Fruit fly (Drosophila melanogaster): Measurements from ENCODE around the gene CG3823.

The CG3823 gene

dm6 chrX:6330369-6330949, 26.7 kb downstream of the CG3823 start, which contains the start of gene CG42240 (continued):
- TF ChIP-seq Sin3A (optimal IDR thresholded peaks at IDR 0.05): no peak
- no peak for TF ChIP-seq Dp (GFP tag; optimal IDR thresholded peaks at IDR 0.05)
- peak; percentile 92 for TF ChIP-seq CG15601 (tag; optimal IDR thresholded peaks at IDR 0.05)
- TF ChIP-seq CG9727 (GFP tag; optimal IDR thresholded peaks at IDR 0.05): peak; percentile 91
- TF ChIP-seq CG10565 (GFP tag; optimal IDR thresholded peaks at IDR 0.05): peak; percentile 27
- peak; percentile 82 for TF ChIP-seq CG30431 (GFP tag; optimal IDR thresholded peaks at IDR 0.05)
- TF ChIP-seq Doc3 (GFP tag; IDR thresholded peaks at IDR 0.05; ENCODE audit: partially characterized antibody): no peak
- TF ChIP-seq CG8388 (GFP tag; optimal IDR thresholded peaks at IDR 0.05): peak; percentile 91
- TF ChIP-seq CG11398 (GFP tag; optimal IDR thresholded peaks at IDR 0.05): peak; percentile 54
- TF ChIP-seq CG1602 (GFP tag; optimal IDR thresholded peaks at IDR 0.05): peak; percentile 89
- TF ChIP-seq CG32767 (GFP tag; IDR thresholded peaks at IDR 0.05): peak; percentile 76
- peak; percentile 77 for TF ChIP-seq maf-S (GFP tag; optimal IDR thresholded peaks at IDR 0.05)
- TF ChIP-seq Neu2 (GFP tag; optimal IDR thresholded peaks at IDR 0.05; ENCODE audit: borderline replicate concordance): no peak
- 0 out of 3 replicates have a peak, but pooled peaks have one; percentile 10 for TF ChIP-seq gce (GFP tag; IDR thresholded peaks at IDR 0.05)
- TF ChIP-seq fu2 (GFP tag; optimal IDR thresholded peaks at IDR 0.05): peak; percentile 66
- TF ChIP-seq CG4404 (GFP tag; IDR thresholded peaks at IDR 0.05): peak; percentile 61
- TF ChIP-seq CG13775 (GFP tag; optimal IDR thresholded peaks at IDR 0.05): peak; percentile 88
- TF ChIP-seq h (optimal IDR thresholded peaks at IDR 0.05): no peak
- peak; percentile 58 for TF ChIP-seq tup (GFP tag; optimal IDR thresholded peaks at IDR 0.05)
- TF ChIP-seq CG16863 (GFP tag; optimal IDR thresholded peaks at IDR 0.05): peak; percentile 79
- peak; percentile 48; the same call in 1 of the 2 replicates for TF ChIP-seq CG6272 (GFP tag; IDR thresholded peaks at IDR 0.05)
- no peak for TF ChIP-seq CG13287 (GFP tag; IDR thresholded peaks at IDR 0.05; ENCODE audit: partially characterized antibody)
- TF ChIP-seq Myb (GFP tag; optimal IDR thresholded peaks at IDR 0.05): peak; percentile 41
- TF ChIP-seq CG6791 (GFP tag; IDR thresholded peaks at IDR 0.05; ENCODE audit: partially characterized antibody): no peak
- TF ChIP-seq CG7928 (GFP tag; optimal IDR thresholded peaks at IDR 0.05): peak; percentile 16
- TF ChIP-seq nom (GFP tag; optimal IDR thresholded peaks at IDR 0.05): peak; percentile 83
- peak; percentile 37 for TF ChIP-seq CG33213 (GFP tag; optimal IDR thresholded peaks at IDR 0.05)
- peak; percentile 92 for TF ChIP-seq CG11695 (GFP tag; IDR thresholded peaks at IDR 0.05)
- peak; percentile 87 for TF ChIP-seq CG3407 (GFP tag; optimal IDR thresholded peaks at IDR 0.05)
- peak; percentile 81 for TF ChIP-seq CG12942 (GFP tag; optimal IDR thresholded peaks at IDR 0.05)
- TF ChIP-seq chm (GFP tag; IDR thresholded peaks at IDR 0.05): 0 out of 2 replicates have a peak, but pooled peaks have one; percentile 24
- TF ChIP-seq Usf (GFP tag; optimal IDR thresholded peaks at IDR 0.05): peak; percentile 63
- TF ChIP-seq Antp (GFP tag; optimal IDR thresholded peaks at IDR 0.05): peak; percentile 54
- peak; percentile 76 for TF ChIP-seq Jarid2 (GFP tag; optimal IDR thresholded peaks at IDR 0.05)
- peak; percentile 79 for TF ChIP-seq Fer3 (tag; optimal IDR thresholded peaks at IDR 0.05)
- TF ChIP-seq trh (GFP tag; optimal IDR thresholded peaks at IDR 0.05): peak; percentile 61
- TF ChIP-seq gro (GFP tag; optimal IDR thresholded peaks at IDR 0.05): peak; percentile 3
- peak; percentile 90 for TF ChIP-seq CG4328 (GFP tag; optimal IDR thresholded peaks at IDR 0.05)
- 0 out of 2 replicates have a peak, but pooled peaks have one; percentile 30 for TF ChIP-seq al (GFP tag; IDR thresholded peaks at IDR 0.05)
- TF ChIP-seq NC2α (GFP tag; optimal IDR thresholded peaks at IDR 0.05): peak; percentile 42
- TF ChIP-seq crc (GFP tag; optimal IDR thresholded peaks at IDR 0.05): peak; percentile 41
- peak; percentile 86 for TF ChIP-seq pum (GFP tag; optimal IDR thresholded peaks at IDR 0.05)
- peak; percentile 63; the same call in 2 of the 4 replicates for TF ChIP-seq Gug (GFP tag; IDR thresholded peaks at IDR 0.05)
- TF ChIP-seq CG15479 (GFP tag; optimal IDR thresholded peaks at IDR 0.05): no peak
- peak; percentile 74 for TF ChIP-seq CG11093 (GFP tag; IDR thresholded peaks at IDR 0.05)
- TF ChIP-seq cg (GFP tag; optimal IDR thresholded peaks at IDR 0.05): peak; percentile 22
- TF ChIP-seq Bgb (GFP tag; IDR thresholded peaks at IDR 0.05; ENCODE audit: partially characterized antibody): no peak; the same call in 1 of the 2 replicates
- no peak; the same call in 2 of the 3 replicates for TF ChIP-seq otp (GFP tag; IDR thresholded peaks at IDR 0.05)
- peak; percentile 89 for TF ChIP-seq nerfin-1 (tag; optimal IDR thresholded peaks at IDR 0.05)
- TF ChIP-seq CG6813 (GFP tag; optimal IDR thresholded peaks at IDR 0.05): peak; percentile 84

Data from whole organism, embryonic.